Worm (Caenorhabditis elegans): ENCODE measurements around the gene ZC373.3.

Gene ZC373.3

DNA sequence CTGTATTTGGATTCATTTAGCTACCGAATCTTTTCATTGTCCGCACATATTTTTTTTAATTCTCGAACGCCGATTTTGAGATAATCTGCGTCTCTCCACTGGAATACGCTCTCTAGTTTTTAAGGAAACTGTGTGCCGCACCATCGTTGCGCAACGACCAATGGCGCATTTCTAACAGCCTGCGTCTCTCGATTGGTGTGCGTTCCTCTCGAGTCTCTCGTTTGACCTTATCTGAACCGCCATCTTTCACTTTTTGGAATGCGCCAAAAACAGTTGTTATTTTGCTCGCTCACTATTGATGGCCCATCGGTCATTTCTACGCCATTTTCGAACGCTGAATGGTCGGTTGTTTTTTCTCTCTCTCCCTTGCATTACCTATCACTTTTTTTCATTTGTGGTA, 22.9 kb downstream of the ZC373.3 start (continued):
- TF ChIP-seq hlh-12 (tag; optimal IDR thresholded peaks at IDR 0.05) (no peak), T07F8.4 (tag; optimal IDR thresholded peaks at IDR 0.05) (no peak)

DNA sequence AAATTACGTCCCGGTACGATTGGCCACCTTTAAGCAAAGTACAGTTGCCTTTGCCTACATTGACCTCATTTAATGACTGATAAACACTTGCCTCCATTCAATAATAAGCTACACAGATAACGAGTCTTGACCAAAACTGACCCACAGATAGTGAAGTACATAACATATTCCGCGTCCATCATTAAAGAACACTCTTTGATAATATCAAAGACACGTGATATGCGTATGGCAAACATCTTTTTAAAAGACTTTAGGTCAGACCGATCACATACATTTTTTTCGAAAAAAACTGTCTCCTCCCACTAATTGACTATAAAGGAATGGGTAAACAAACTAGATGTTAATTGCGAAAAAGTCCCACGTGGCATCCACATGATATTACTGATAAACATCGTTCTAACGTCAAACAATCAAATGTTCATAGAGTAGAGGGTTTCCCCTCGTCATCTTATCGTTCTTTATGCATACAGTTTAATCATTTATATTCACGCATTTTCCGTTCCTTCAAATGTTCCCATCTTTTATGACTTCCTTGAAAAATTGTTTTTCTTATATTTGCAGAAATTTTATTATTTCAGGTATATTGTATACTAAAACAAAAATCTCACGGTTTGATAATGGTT, 23.8 kb downstream of the ZC373.3 start, which contains the start of gene W07E11.1:
W07E11.1 (plus strand) TSS at position 573 of the 623 bp plus-strand sequence.
- TF ChIP-seq snpc-3.4 (tag; optimal IDR thresholded peaks at IDR 0.05) (no peak), let-526 (GFP tag; IDR thresholded peaks at IDR 0.05) (no peak), lsy-27 (tag; optimal IDR thresholded peaks at IDR 0.05; ENCODE audit: borderline replicate concordance, insufficient read depth) (no peak), B0336.3 (GFP tag; IDR thresholded peaks at IDR 0.05) (no peak), ceh-100 (GFP tag; IDR thresholded peaks at IDR 0.05) (no peak), him-1 (tag; optimal IDR thresholded peaks at IDR 0.05) (no peak), lin-26 (GFP tag; IDR thresholded peaks at IDR 0.05) (peak; percentile 38; the same call in 1 of the 2 replicates), F39B2.1 (GFP tag; IDR thresholded peaks at IDR 0.05) (no peak), snpc-1.3 (tag; optimal IDR thresholded peaks at IDR 0.05; ENCODE audit: insufficient read depth) (no peak), repo-1 (tag; optimal IDR thresholded peaks at IDR 0.05) (no peak), atf-7 (tag; optimal IDR thresholded peaks at IDR 0.05) (peak; percentile 55), mel-28 (tag; optimal IDR thresholded peaks at IDR 0.05; ENCODE audit: borderline replicate concordance) (no peak), C17E4.6 (GFP tag; IDR thresholded peaks at IDR 0.05) (no peak), lin-54 (GFP tag; optimal IDR thresholded peaks at IDR 0.05) (no peak), cebp-2 (GFP tag; IDR thresholded peaks at IDR 0.05) (no peak), dox-1 (GFP tag; IDR thresholded peaks at IDR 0.05) (0 out of 2 replicates have a peak, but pooled peaks have one; percentile 4), nhr-120 (GFP tag; IDR thresholded peaks at IDR 0.05) (no peak), ets-4 (GFP tag; optimal IDR thresholded peaks at IDR 0.05) (peak; percentile 6), ztf-25 (GFP tag; IDR thresholded peaks at IDR 0.05) (no peak), fkh-3 (tag; optimal IDR thresholded peaks at IDR 0.05) (no peak), Y53G8AR.9 (GFP tag; conservative IDR thresholded peaks at IDR 0.05) (no peak), attf-6 (GFP tag; IDR thresholded peaks at IDR 0.05) (no peak), ccch-3 (GFP tag; optimal IDR thresholded peaks at IDR 0.05) (no peak), cebp-1 (GFP tag; IDR thresholded peaks at IDR 0.05) (no peak; the same call in 1 of the 2 replicates), cebp-1 (tag; optimal IDR thresholded peaks at IDR 0.05) (peak; percentile 66), hmg-20 (GFP tag; IDR thresholded peaks at IDR 0.05) (no peak), hrde-1 (tag; optimal IDR thresholded peaks at IDR 0.05; ENCODE audit: borderline replicate concordance) (no peak), ztf-26 (tag; optimal IDR thresholded peaks at IDR 0.05) (peak; percentile 51), dpff-1 (tag; optimal IDR thresholded peaks at IDR 0.05) (no peak), ztf-22 (GFP tag; optimal IDR thresholded peaks at IDR 0.05) (peak; percentile 51), sptf-2 (GFP tag; optimal IDR thresholded peaks at IDR 0.05) (no peak), tlf-1 (GFP tag; optimal IDR thresholded peaks at IDR 0.05) (no peak), ZK185.1 (tag; optimal IDR thresholded peaks at IDR 0.05; ENCODE audit: poor library complexity, severe bottlenecking) (peak; percentile 42), lsl-1 (GFP tag; optimal IDR thresholded peaks at IDR 0.05) (no peak), nhr-80 (tag; optimal IDR thresholded peaks at IDR 0.05) (peak; percentile 83), egl-44 (GFP tag; IDR thresholded peaks at IDR 0.05) (no peak), F22D6.2 (tag; optimal IDR thresholded peaks at IDR 0.05) (peak; percentile 49), Y56A3A.18 (GFP tag; IDR thresholded peaks at IDR 0.05) (no peak), egrh-3 (GFP tag; IDR thresholded peaks at IDR 0.05) (no peak), tbx-9 (tag; optimal IDR thresholded peaks at IDR 0.05; ENCODE audit: borderline replicate concordance) (no peak), nfyb-1 (GFP tag; IDR thresholded peaks at IDR 0.05) (0 out of 2 replicates have a peak, but pooled peaks have one; percentile 37), ztf-28 (GFP tag; IDR thresholded peaks at IDR 0.05) (no peak), Y53F4B.3 (GFP tag; IDR thresholded peaks at IDR 0.05) (no peak), aptf-3 (GFP tag; IDR thresholded peaks at IDR 0.05) (no peak)
